Fruit fly (Drosophila melanogaster): ENCODE measurements around the gene CG5565.

DNA sequence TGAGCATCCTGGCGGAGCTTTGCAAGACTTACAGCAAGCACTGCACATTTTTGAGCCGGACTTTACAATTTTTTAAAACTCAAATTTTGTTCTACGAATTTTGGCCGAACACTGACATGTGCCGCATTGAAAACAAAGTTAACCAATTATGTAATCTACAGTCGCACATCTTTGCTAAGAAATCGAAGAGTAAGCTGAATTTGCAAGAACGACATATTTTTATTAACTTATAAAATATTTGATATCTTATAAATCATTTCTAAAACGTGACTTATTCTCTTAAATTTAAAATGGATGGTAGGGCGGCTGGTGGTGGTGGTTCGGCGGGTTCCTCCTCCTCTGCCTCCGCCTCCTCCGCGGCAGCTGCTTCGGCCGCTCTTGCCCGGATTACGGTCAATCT is 3.0 kb downstream of the CG5565 start, which contains the start of gene CG5556:
- TF ChIP-seq usp (GFP tag; optimal IDR thresholded peaks at IDR 0.05) (no peak), Mio (GFP tag; optimal IDR thresholded peaks at IDR 0.05) (no peak), dsf (GFP tag; optimal IDR thresholded peaks at IDR 0.05; ENCODE audit: borderline replicate concordance) (no peak), psq (GFP tag; optimal IDR thresholded peaks at IDR 0.05) (no peak), N (GFP tag; optimal IDR thresholded peaks at IDR 0.05) (no peak), Hr78 (GFP tag; optimal IDR thresholded peaks at IDR 0.05) (no peak), Dif (GFP tag; optimal IDR thresholded peaks at IDR 0.05; ENCODE audit: partially characterized antibody) (no peak), jim (GFP tag; optimal IDR thresholded peaks at IDR 0.05) (no peak), OdsH (GFP tag; optimal IDR thresholded peaks at IDR 0.05) (no peak), h (GFP tag; optimal IDR thresholded peaks at IDR 0.05) (no peak), Sp1 (GFP tag; optimal IDR thresholded peaks at IDR 0.05) (no peak)
